Fruit fly (Drosophila melanogaster) whole organism, embryonic: Measurements from ENCODE around the gene CG17118.

Source experiments
- Asciz ChIP-seq: fragments of 200-800 bp; sonication (Bioruptor generic); optimal IDR thresholded peaks from 2 replicates; lab custom pipeline; 2017; ENCODE audit warnings: missing biosample characterization, mild to moderate bottlenecking, missing genetic modification characterization, missing genetic modification reagents
- Blimp-1 ChIP-seq: fragments of 200-800 bp; sonication (Bioruptor generic); optimal IDR thresholded peaks from 3 replicates; lab custom pipeline; 2018; ENCODE audit warnings: missing biosample characterization, missing genetic modification characterization, mild to moderate bottlenecking, moderate library complexity, missing genetic modification reagents
- CG10147 ChIP-seq: fragments of 200-800 bp; sonication (Bioruptor generic); optimal IDR thresholded peaks from 2 replicates; lab custom pipeline; 2019; ENCODE audit warnings: missing biosample characterization, mild to moderate bottlenecking, missing genetic modification characterization, moderate library complexity
- CG10267 ChIP-seq: fragments of 200-800 bp; sonication (Bioruptor generic); optimal IDR thresholded peaks from 2 replicates; lab custom pipeline; 2018; ENCODE audit warnings: missing biosample characterization, mild to moderate bottlenecking, missing genetic modification characterization, moderate library complexity
- CG10462 ChIP-seq: fragments of 200-800 bp; sonication (Bioruptor generic); optimal IDR thresholded peaks from 2 replicates; lab custom pipeline; 2016; ENCODE audit warnings: missing biosample characterization, missing genetic modification characterization
- CG10979 ChIP-seq: fragments of 200-800 bp; sonication (Bioruptor generic); optimal IDR thresholded peaks from 2 replicates; lab custom pipeline; 2018; ENCODE audit warnings: missing biosample characterization, mild to moderate bottlenecking, missing genetic modification characterization, moderate library complexity
- CG12744 ChIP-seq: fragments of 200-800 bp; sonication (Bioruptor generic); optimal IDR thresholded peaks from 2 replicates; lab custom pipeline; 2016; ENCODE audit warnings: missing biosample characterization, missing genetic modification characterization
- CG14667 ChIP-seq: fragments of 200-800 bp; sonication (Bioruptor generic); IDR thresholded peaks from 2 replicates; pipeline ENCODE4 v1.3.6; 2022; ENCODE audit warnings: missing biosample characterization, missing genetic modification characterization
- CG17359 ChIP-seq: fragments of 200-800 bp; sonication (Bioruptor generic); optimal IDR thresholded peaks from 3 replicates; lab custom pipeline; 2018; ENCODE audit warnings: missing biosample characterization, mild to moderate bottlenecking, missing genetic modification characterization, moderate library complexity
- CG31224 ChIP-seq: fragments of 200-800 bp; sonication (Bioruptor generic); IDR thresholded peaks from 2 replicates; pipeline ENCODE4 v1.3.6; 2022; ENCODE audit warnings: missing biosample characterization, missing genetic modification characterization
- CG3847 ChIP-seq: fragments of 200-800 bp; sonication (Bioruptor generic); IDR thresholded peaks from 2 replicates; pipeline ENCODE4 v1.3.6; 2022; ENCODE audit warnings: missing biosample characterization, missing genetic modification characterization
- CG4328 ChIP-seq: fragments of 200-800 bp; sonication (Bioruptor generic); optimal IDR thresholded peaks from 3 replicates; lab custom pipeline; 2017; ENCODE audit warnings: missing biosample characterization, missing genetic modification reagents, missing genetic modification characterization
- CG4360 ChIP-seq: fragments of 200-800 bp; sonication (Bioruptor generic); IDR thresholded peaks from 2 replicates; pipeline ENCODE4 v1.3.6; 2022; ENCODE audit warnings: missing biosample characterization, missing genetic modification characterization
- CG4404 ChIP-seq: fragments of 200-800 bp; sonication (Bioruptor generic); IDR thresholded peaks from 2 replicates; pipeline ENCODE4 v1.3.6; 2022; ENCODE audit warnings: missing biosample characterization, missing genetic modification characterization
- CG4707 ChIP-seq: fragments of 200-800 bp; sonication (Bioruptor generic); optimal IDR thresholded peaks from 2 replicates; lab custom pipeline; 2018; ENCODE audit warnings: missing biosample characterization, mild to moderate bottlenecking, missing genetic modification characterization, moderate library complexity
- CG5180 ChIP-seq: fragments of 200-800 bp; sonication (Bioruptor generic); optimal IDR thresholded peaks from 3 replicates; lab custom pipeline; 2017; ENCODE audit warnings: missing biosample characterization, missing genetic modification characterization, mild to moderate bottlenecking, moderate library complexity, missing genetic modification reagents
- CG5953 ChIP-seq: fragments of 200-800 bp; sonication (Bioruptor generic); IDR thresholded peaks from 2 replicates; pipeline ENCODE4 v1.3.6; 2022; ENCODE audit warnings: missing biosample characterization, missing genetic modification characterization
- CG6175 ChIP-seq: fragments of 200-800 bp; sonication (Bioruptor generic); IDR thresholded peaks from 3 replicates; pipeline ENCODE4 v1.3.6; 2022; ENCODE audit warnings: missing biosample characterization, missing genetic modification characterization
- CG7839 ChIP-seq: fragments of 200-800 bp; sonication (Bioruptor generic); optimal IDR thresholded peaks from 3 replicates; lab custom pipeline; 2018; ENCODE audit warnings: missing biosample characterization, mild to moderate bottlenecking, missing genetic modification characterization, moderate library complexity
- CG8388 ChIP-seq: fragments of 200-800 bp; sonication (Bioruptor generic); optimal IDR thresholded peaks from 2 replicates; lab custom pipeline; 2019; ENCODE audit warnings: missing biosample characterization, mild to moderate bottlenecking, missing genetic modification characterization, moderate library complexity
- CG8924 ChIP-seq: fragments of 200-800 bp; optimal IDR thresholded peaks from 3 replicates; lab custom pipeline; 2019; ENCODE audit warnings: missing biosample characterization, mild to moderate bottlenecking, missing genetic modification characterization, moderate library complexity
- CG8944 ChIP-seq: fragments of 200-800 bp; sonication (Bioruptor generic); optimal IDR thresholded peaks from 3 replicates; lab custom pipeline; 2016; ENCODE audit warnings: missing biosample characterization, missing genetic modification characterization
- CG9817 ChIP-seq: fragments of 200-800 bp; sonication (Bioruptor generic); optimal IDR thresholded peaks from 2 replicates; lab custom pipeline; 2018; ENCODE audit warnings: missing biosample characterization, mild to moderate bottlenecking, missing genetic modification characterization, moderate library complexity
- Drgx ChIP-seq: fragments of 200-800 bp; sonication (Bioruptor generic); IDR thresholded peaks from 2 replicates; pipeline ENCODE4 v1.3.6; 2022; ENCODE audit warnings: missing biosample characterization, missing genetic modification characterization
- H15 ChIP-seq: fragments of 200-800 bp; sonication (Bioruptor generic); IDR thresholded peaks from 3 replicates; pipeline ENCODE4 v1.3.6; 2022; ENCODE audit warnings: missing biosample characterization, missing genetic modification characterization
- Lim3 ChIP-seq: fragments of 200-800 bp; sonication (Bioruptor generic); IDR thresholded peaks from 2 replicates; pipeline ENCODE4 v1.3.6; 2022; ENCODE audit warnings: missing biosample characterization, missing genetic modification characterization
- Med ChIP-seq: fragments of 200-800 bp; sonication (Bioruptor generic); peaks from one replicate; lab custom pipeline; 2016; ENCODE audit warnings: missing biosample characterization, missing genetic modification characterization, mild to moderate bottlenecking, inconsistent platforms, moderate library complexity
- Mes4 ChIP-seq: fragments of 200-800 bp; sonication (Bioruptor generic); optimal IDR thresholded peaks from 2 replicates; lab custom pipeline; 2016; ENCODE audit warnings: missing biosample characterization, missing genetic modification characterization
- NfI ChIP-seq: fragments of 200-800 bp; sonication (Bioruptor generic); optimal IDR thresholded peaks from 3 replicates; lab custom pipeline; 2018; ENCODE audit warnings: missing biosample characterization, mild to moderate bottlenecking, missing genetic modification characterization, moderate library complexity
- Oaz ChIP-seq: fragments of 200-800 bp; sonication (Bioruptor generic); IDR thresholded peaks from 2 replicates; pipeline ENCODE4 v1.3.6; 2022; ENCODE audit warnings: missing biosample characterization, missing genetic modification characterization
- Scr ChIP-seq: fragments of 200-800 bp; sonication (Bioruptor generic); IDR thresholded peaks from 2 replicates; pipeline ENCODE4 v1.3.6; 2022; ENCODE audit warnings: missing biosample characterization, missing genetic modification characterization; ENCODE audit not compliant: partially characterized antibody
- Sox102F ChIP-seq: fragments of 200-800 bp; sonication (Bioruptor generic); optimal IDR thresholded peaks from 2 replicates; lab custom pipeline; 2018; ENCODE audit warnings: missing biosample characterization, mild to moderate bottlenecking, missing genetic modification characterization, moderate library complexity
- Xbp1 ChIP-seq: fragments of 200-800 bp; sonication (Bioruptor generic); optimal IDR thresholded peaks from 3 replicates; lab custom pipeline; 2016; ENCODE audit warnings: missing biosample characterization, mild to moderate bottlenecking, missing genetic modification characterization
- ap ChIP-seq: fragments of 200-800 bp; sonication (Bioruptor generic); IDR thresholded peaks from 2 replicates; pipeline ENCODE4 v1.3.6; 2022; ENCODE audit warnings: missing biosample characterization, missing genetic modification characterization
- az2 ChIP-seq: fragments of 200-800 bp; sonication (Bioruptor generic); optimal IDR thresholded peaks from 3 replicates; lab custom pipeline; 2016; ENCODE audit warnings: missing biosample characterization, missing genetic modification characterization
- bsh ChIP-seq, 2 experiments: fragments of 200-800 bp; sonication (Bioruptor generic); optimal IDR thresholded peaks; 2 replicates each; lab custom pipeline; 2017 to 2018; ENCODE audit warnings: mild to moderate bottlenecking in 2 of 2, missing biosample characterization in 2 of 2, missing genetic modification characterization in 2 of 2, moderate library complexity in 1 of 2
- ci ChIP-seq: fragments of 200-800 bp; sonication (Bioruptor generic); IDR thresholded peaks from 3 replicates; pipeline ENCODE4 v1.3.6; 2022; ENCODE audit warnings: missing biosample characterization, missing genetic modification characterization
- eve ChIP-seq, 2 experiments: fragments of >200 bp; optimal IDR thresholded peaks; 2 replicates each; lab custom pipeline; 2017; ENCODE audit warnings: missing biosample characterization in 2 of 2, missing genetic modification characterization in 2 of 2
- exex ChIP-seq: fragments of 200-800 bp; sonication (Bioruptor generic); optimal IDR thresholded peaks from 4 replicates; lab custom pipeline; 2018; ENCODE audit warnings: missing biosample characterization, mild to moderate bottlenecking, missing genetic modification characterization, moderate library complexity
- onecut ChIP-seq: fragments of 200-800 bp; sonication (Bioruptor generic); IDR thresholded peaks from 2 replicates; pipeline ENCODE4 v1.3.6; 2022; ENCODE audit warnings: missing biosample characterization, missing genetic modification characterization
- pho ChIP-seq: fragments of 200-800 bp; sonication (Bioruptor generic); optimal IDR thresholded peaks from 2 replicates; lab custom pipeline; 2016; ENCODE audit warnings: missing biosample characterization, missing genetic modification characterization
- phol ChIP-seq: fragments of 200-800 bp; sonication (Bioruptor generic); optimal IDR thresholded peaks from 3 replicates; lab custom pipeline; 2018; ENCODE audit warnings: missing biosample characterization, mild to moderate bottlenecking, missing genetic modification characterization, moderate library complexity
- prd ChIP-seq, 3 experiments: fragments of >200 bp in 2 of 3; fragments of 200-800 bp in 1 of 3; sonication (Bioruptor generic) in 1 of 3; optimal IDR thresholded peaks in 2 of 3; IDR thresholded peaks in 1 of 3; 2 replicates in 2 of 3; 3 replicates in 1 of 3; pipeline versions ENCODE4 v1.3.6 to Lab custom; 2017 to 2022; ENCODE audit warnings: missing biosample characterization in 1 of 3, missing genetic modification characterization in 1 of 3
- sens ChIP-seq: fragments of 200-800 bp; sonication (Bioruptor generic); peaks from one replicate; lab custom pipeline; 2016; ENCODE audit warnings: missing biosample characterization, missing genetic modification characterization
- seq ChIP-seq: fragments of 200-800 bp; sonication (Bioruptor generic); IDR thresholded peaks from 2 replicates; pipeline ENCODE4 v1.3.6; 2022; ENCODE audit warnings: missing biosample characterization, missing genetic modification characterization
- sima ChIP-seq: fragments of 200-800 bp; sonication (Bioruptor generic); optimal IDR thresholded peaks from 2 replicates; lab custom pipeline; 2016; ENCODE audit warnings: missing biosample characterization, missing genetic modification characterization
- sisA ChIP-seq: fragments of 200-800 bp; sonication (Bioruptor generic); IDR thresholded peaks from 2 replicates; pipeline ENCODE4 v1.3.6; 2022; ENCODE audit warnings: missing biosample characterization, missing genetic modification characterization
- ssp ChIP-seq: fragments of 200-800 bp; sonication (Bioruptor generic); IDR thresholded peaks from 2 replicates; pipeline ENCODE4 v1.3.6; 2022; ENCODE audit warnings: missing biosample characterization, missing genetic modification characterization
- tx ChIP-seq: fragments of 200-800 bp; sonication (Bioruptor generic); optimal IDR thresholded peaks from 2 replicates; lab custom pipeline; 2016; ENCODE audit warnings: missing biosample characterization, missing genetic modification characterization
- z ChIP-seq: fragments of 200-800 bp; sonication (Bioruptor generic); IDR thresholded peaks from 3 replicates; pipeline ENCODE4 v1.3.6; 2022; ENCODE audit warnings: missing biosample characterization, missing genetic modification characterization

The CG17118 gene

DNA sequence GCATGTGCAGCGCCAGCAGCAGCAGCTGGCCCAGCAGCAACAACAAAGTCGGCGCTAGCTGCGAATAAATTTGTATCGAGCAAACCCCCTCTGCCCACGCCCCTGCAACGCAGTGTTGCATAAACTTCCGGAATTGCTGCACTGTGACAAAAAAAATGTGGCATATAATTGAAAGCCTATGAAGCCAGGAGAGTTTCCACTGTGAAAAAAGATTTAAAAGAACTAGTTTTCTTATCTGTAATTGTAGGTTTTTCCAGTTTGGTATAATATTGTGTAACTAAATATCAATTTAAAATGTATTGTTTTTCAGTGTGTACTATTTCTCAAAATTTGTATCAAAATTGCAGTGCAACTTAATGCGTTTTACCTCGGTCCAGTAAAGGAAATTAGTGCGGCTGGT is 18.2 kb downstream of the CG17118 start:
- TF ChIP-seq CG4707 (GFP tag; lab: Kevin White, UChicago) (no peak), CG3847 (GFP tag; lab: Robert Waterston, UW) (no peak), CG7839 (tag; lab: Kevin White, UChicago) (no peak), tx (GFP tag; lab: Kevin White, UChicago) (no peak), H15 (GFP tag; lab: Robert Waterston, UW) (0 out of 3 replicates have a peak, but pooled peaks have one; percentile 30), sens (GFP tag; lab: Kevin White, UChicago) (peak; percentile 75), CG6175 (GFP tag; lab: Robert Waterston, UW) (no peak), bsh (GFP tag; optimal IDR thresholded peaks at IDR 0.05; lab: Kevin White, UChicago) (peak in 1 of 2 experiments; percentile 17), Drgx (peak; percentile 61; the same call in 1 of the 2 replicates), Xbp1 (GFP tag; lab: Kevin White, UChicago) (peak; percentile 16), onecut (no peak), ssp (GFP tag; lab: Robert Waterston, UW) (no peak), CG4360 (GFP tag; lab: Robert Waterston, UW) (0 out of 2 replicates have a peak, but pooled peaks have one; percentile 18), CG17359 (tag; lab: Kevin White, UChicago) (peak; percentile 40), Blimp-1 (GFP tag; lab: Kevin White, UChicago) (peak; percentile 26), CG8924 (no peak), NfI (no peak), az2 (GFP tag; lab: Kevin White, UChicago) (peak; percentile 5), Mes4 (GFP tag; lab: Kevin White, UChicago) (no peak), ap (GFP tag; lab: Robert Waterston, UW) (0 out of 2 replicates have a peak, but pooled peaks have one; percentile 8), Sox102F (GFP tag; lab: Kevin White, UChicago) (peak; percentile 32), CG4404 (GFP tag; lab: Robert Waterston, UW) (no peak), sima (no peak), CG10462 (GFP tag; lab: Kevin White, UChicago) (no peak), CG5953 (GFP tag; lab: Robert Waterston, UW) (0 out of 2 replicates have a peak, but pooled peaks have one; percentile 9), ci (GFP tag; lab: Robert Waterston, UW) (peak; percentile 49; the same call in 2 of the 3 replicates), exex (no peak), CG5180 (GFP tag; lab: Kevin White, UChicago) (peak; percentile 78), CG14667 (GFP tag; lab: Robert Waterston, UW) (0 out of 2 replicates have a peak, but pooled peaks have one; percentile 5), Lim3 (GFP tag; lab: Robert Waterston, UW) (no peak), CG12744 (GFP tag; lab: Kevin White, UChicago) (no peak), Med (GFP tag; lab: Kevin White, UChicago) (peak; percentile 41), CG8944 (no peak), z (GFP tag; lab: Robert Waterston, UW) (no peak), CG9817 (no peak), CG8388 (peak; percentile 7), CG31224 (no peak), CG10267 (tag; lab: Kevin White, UChicago) (no peak), pho (GFP tag; lab: Kevin White, UChicago) (no peak), CG4328 (GFP tag; lab: Kevin White, UChicago) (no peak), eve (GFP tag; optimal IDR thresholded peaks at IDR 0.05; lab: Kevin White, UChicago) (no peak), seq (GFP tag; lab: Robert Waterston, UW) (no peak), sisA (GFP tag; lab: Robert Waterston, UW) (peak; percentile 40; the same call in 1 of the 2 replicates), Oaz (no peak), Asciz (peak; percentile 4), CG10147 (no peak), CG10979 (tag; lab: Kevin White, UChicago) (peak; percentile 16), prd (optimal IDR thresholded peaks at IDR 0.05; lab: Kevin White, UChicago) (no peak), prd (GFP tag; IDR thresholded peaks at IDR 0.05; lab: Robert Waterston, UW) (peak; percentile 34; the same call in 2 of the 3 replicates), phol (tag; lab: Kevin White, UChicago) (peak; percentile 12), Scr (GFP tag; lab: Robert Waterston, UW) (no peak)
